Worm (Caenorhabditis elegans) whole organism, L3 larva: Measurements from ENCODE around the gene gpd-3.

Source experiments
- R02D3.7 ChIP-seq: fragments of 150-350 bp; optimal IDR thresholded peaks from 2 replicates; lab custom pipeline; 2014; ENCODE audit warnings: missing biosample characterization, missing genetic modification characterization
- ZK546.5 ChIP-seq: sonication (generic microtip); optimal IDR thresholded peaks from 2 replicates; lab custom pipeline; 2017; ENCODE audit warnings: missing biosample characterization, missing genetic modification characterization
- aly-2 ChIP-seq: fragments of 150-350 bp; optimal IDR thresholded peaks from 2 replicates; lab custom pipeline; 2014; ENCODE audit warnings: missing biosample characterization, missing genetic modification characterization
- ama-1 ChIP-seq: fragments of 150-350 bp; optimal IDR thresholded peaks from 2 replicates; lab custom pipeline; 2018
- ceh-28 ChIP-seq: fragments of 150-350 bp; optimal IDR thresholded peaks from 2 replicates; lab custom pipeline; 2014; ENCODE audit warnings: missing biosample characterization, missing genetic modification reagents, missing genetic modification characterization
- ceh-82 ChIP-seq: fragments of 150-350 bp; optimal IDR thresholded peaks from 2 replicates; lab custom pipeline; 2014; ENCODE audit warnings: missing biosample characterization, missing genetic modification characterization
- ceh-9 ChIP-seq: sonication (generic microtip); optimal IDR thresholded peaks from 2 replicates; lab custom pipeline; 2018; ENCODE audit warnings: missing biosample characterization, missing genetic modification characterization
- daf-12 ChIP-seq: fragments of 150-350 bp; optimal IDR thresholded peaks from 2 replicates; lab custom pipeline; 2014; ENCODE audit warnings: missing biosample characterization, missing genetic modification reagents, missing genetic modification characterization
- egl-27 ChIP-seq: sonication (generic microtip); optimal IDR thresholded peaks from 4 replicates; lab custom pipeline; 2017; ENCODE audit warnings: missing biosample characterization, missing genetic modification reagents, missing genetic modification characterization
- egl-5 ChIP-seq: fragments of 150-350 bp; optimal IDR thresholded peaks from 2 replicates; lab custom pipeline; 2017; ENCODE audit warnings: missing biosample characterization, missing genetic modification reagents, missing genetic modification characterization, inconsistent platforms
- eor-1 ChIP-seq, 2 experiments: fragments of 150-350 bp; optimal IDR thresholded peaks; 2 replicates each; lab custom pipeline; 2014 to 2018; ENCODE audit warnings: missing biosample characterization in 2 of 2, missing genetic modification characterization in 2 of 2
- fkh-2 ChIP-seq: fragments of 150-350 bp; optimal IDR thresholded peaks from 2 replicates; lab custom pipeline; 2014; ENCODE audit warnings: missing biosample characterization, missing genetic modification reagents, missing genetic modification characterization
- fos-1 ChIP-seq: fragments of 150-350 bp; optimal IDR thresholded peaks from 2 replicates; lab custom pipeline; 2014; ENCODE audit warnings: missing biosample characterization, missing genetic modification characterization
- hmg-11 ChIP-seq: sonication (generic microtip); optimal IDR thresholded peaks from 2 replicates; lab custom pipeline; 2016; ENCODE audit warnings: missing genetic modification characterization, missing compliant biosample characterization
- jun-1 ChIP-seq: fragments of 150-350 bp; optimal IDR thresholded peaks from 2 replicates; lab custom pipeline; 2014; ENCODE audit warnings: missing biosample characterization, missing genetic modification reagents, missing genetic modification characterization
- lin-39 ChIP-seq: fragments of 150-350 bp; optimal IDR thresholded peaks from 2 replicates; lab custom pipeline; 2018; ENCODE audit warnings: missing biosample characterization, missing genetic modification reagents, missing genetic modification characterization
- lsy-12 ChIP-seq: sonication (generic microtip); optimal IDR thresholded peaks from 2 replicates; lab custom pipeline; 2016; ENCODE audit warnings: mild to moderate bottlenecking, missing genetic modification characterization, missing compliant biosample characterization
- mdl-1 ChIP-seq: fragments of 150-350 bp; optimal IDR thresholded peaks from 2 replicates; lab custom pipeline; 2014; ENCODE audit warnings: missing biosample characterization, missing genetic modification characterization
- mml-1 ChIP-seq: fragments of 150-350 bp; sonication (generic microtip); optimal IDR thresholded peaks from 3 replicates; lab custom pipeline; 2014; ENCODE audit warnings: missing biosample characterization, missing genetic modification characterization
- nfya-1 ChIP-seq: sonication (generic microtip); optimal IDR thresholded peaks from 2 replicates; lab custom pipeline; 2017; ENCODE audit warnings: missing genetic modification characterization, mild to moderate bottlenecking, missing compliant biosample characterization, antibody characterized with exemption, moderate library complexity; ENCODE audit not compliant: insufficient read depth
- nhr-12 ChIP-seq: fragments of 150-350 bp; optimal IDR thresholded peaks from 2 replicates; lab custom pipeline; 2014; ENCODE audit warnings: missing biosample characterization, missing genetic modification characterization
- nhr-23 ChIP-seq: fragments of 150-350 bp; optimal IDR thresholded peaks from 2 replicates; lab custom pipeline; 2014; ENCODE audit warnings: missing biosample characterization, missing genetic modification reagents, missing genetic modification characterization
- nhr-237 ChIP-seq: fragments of 150-350 bp; optimal IDR thresholded peaks from 2 replicates; lab custom pipeline; 2014; ENCODE audit warnings: missing biosample characterization, missing genetic modification characterization
- nhr-25 ChIP-seq: sonication (generic microtip); optimal IDR thresholded peaks from 2 replicates; lab custom pipeline; 2017; ENCODE audit warnings: missing biosample characterization, missing genetic modification characterization
- nhr-43 ChIP-seq: sonication (generic microtip); optimal IDR thresholded peaks from 2 replicates; lab custom pipeline; 2016; ENCODE audit warnings: mild to moderate bottlenecking, missing genetic modification characterization, missing compliant biosample characterization; ENCODE audit not compliant: poor library complexity, severe bottlenecking
- nhr-67 ChIP-seq: fragments of 150-350 bp; optimal IDR thresholded peaks from 2 replicates; lab custom pipeline; 2014; ENCODE audit warnings: missing biosample characterization, missing genetic modification characterization
- nhr-77 ChIP-seq: fragments of 150-350 bp; optimal IDR thresholded peaks from 2 replicates; lab custom pipeline; 2014; ENCODE audit warnings: missing biosample characterization, missing genetic modification characterization
- pha-4 ChIP-seq: fragments of 150-350 bp; optimal IDR thresholded peaks from 2 replicates; lab custom pipeline; 2014; ENCODE audit warnings: missing biosample characterization, missing genetic modification reagents, missing genetic modification characterization
- pqm-1 ChIP-seq: fragments of 150-350 bp; optimal IDR thresholded peaks from 2 replicates; lab custom pipeline; 2017; ENCODE audit warnings: missing biosample characterization, missing genetic modification characterization, inconsistent platforms
- snpc-4 ChIP-seq: fragments of 150-350 bp; optimal IDR thresholded peaks from 2 replicates; lab custom pipeline; 2014; ENCODE audit warnings: missing biosample characterization, missing genetic modification characterization
- tbx-2 ChIP-seq: sonication (generic microtip); optimal IDR thresholded peaks from 2 replicates; lab custom pipeline; 2016; ENCODE audit warnings: mild to moderate bottlenecking, missing genetic modification characterization, missing compliant biosample characterization
- unc-39 ChIP-seq: sonication (generic microtip); optimal IDR thresholded peaks from 4 replicates; lab custom pipeline; 2017; ENCODE audit warnings: missing biosample characterization, missing genetic modification characterization
- unc-62 ChIP-seq: fragments of 150-350 bp; sonication (generic microtip); optimal IDR thresholded peaks from 4 replicates; lab custom pipeline; 2014; ENCODE audit warnings: missing biosample characterization, missing genetic modification reagents, missing genetic modification characterization
- zag-1 ChIP-seq: fragments of 150-350 bp; optimal IDR thresholded peaks from 2 replicates; lab custom pipeline; 2014; ENCODE audit warnings: missing biosample characterization, missing genetic modification characterization
- ztf-11 ChIP-seq: fragments of 150-350 bp; optimal IDR thresholded peaks from 2 replicates; lab custom pipeline; 2014; ENCODE audit warnings: missing biosample characterization, missing genetic modification characterization

The gpd-3 gene

DNA sequence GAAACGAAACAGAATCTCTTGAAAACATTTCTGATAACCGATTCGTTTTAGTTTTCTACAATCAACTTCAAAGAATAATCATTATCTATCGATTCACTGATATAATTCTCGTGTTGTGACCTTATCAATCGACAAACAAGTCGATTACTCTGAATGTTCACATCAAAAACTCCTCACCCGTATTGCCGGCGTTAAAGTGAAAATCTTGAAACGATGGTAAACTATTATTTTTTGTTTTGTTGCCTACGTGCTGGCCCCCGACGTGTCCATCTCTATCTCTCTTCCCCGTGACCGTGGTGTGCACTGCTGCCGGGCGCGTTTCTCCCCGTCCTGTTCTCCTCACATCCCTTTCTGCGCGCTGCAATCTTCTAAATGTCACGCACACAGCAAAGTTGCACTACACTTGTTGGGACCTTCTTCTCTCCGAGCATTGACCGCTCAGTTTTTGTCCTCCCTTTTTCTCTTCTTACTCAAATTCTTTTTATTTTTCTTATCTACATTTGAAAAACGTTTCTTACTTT is 23.2 kb downstream of the gpd-3 start (continued):
- no peak for TF ChIP-seq snpc-4 (tag; lab: Kevin White, UChicago)
- TF ChIP-seq nhr-43 (tag; lab: Kevin White, UChicago): peak; percentile 6
- no peak for TF ChIP-seq hmg-11
- TF ChIP-seq pqm-1 (tag; lab: Kevin White, UChicago): peak; percentile 75
- peak; percentile 19 for TF ChIP-seq mdl-1 (tag; lab: Kevin White, UChicago)
- no peak for TF ChIP-seq R02D3.7 (tag; lab: Kevin White, UChicago)
- no peak for TF ChIP-seq lsy-12
- TF ChIP-seq nfya-1 (tag; lab: Kevin White, UChicago): peak; percentile 43
- TF ChIP-seq ama-1: peak; percentile 55
- no peak for TF ChIP-seq ztf-11 (tag; lab: Kevin White, UChicago)
- TF ChIP-seq nhr-23 (tag; lab: Kevin White, UChicago): no peak
- peak; percentile 53 for TF ChIP-seq ceh-28 (tag; lab: Kevin White, UChicago)
- no peak for TF ChIP-seq nhr-12 (tag; lab: Kevin White, UChicago)
- TF ChIP-seq ceh-9 (tag; lab: Kevin White, UChicago): no peak
- TF ChIP-seq zag-1 (tag; lab: Kevin White, UChicago): no peak
- TF ChIP-seq ceh-82 (tag; lab: Kevin White, UChicago): no peak
- TF ChIP-seq nhr-25: no peak
- peak; percentile 24 for TF ChIP-seq tbx-2 (tag; lab: Kevin White, UChicago)
- TF ChIP-seq jun-1 (tag; lab: Kevin White, UChicago): peak; percentile 16
- TF ChIP-seq mml-1 (tag; lab: Kevin White, UChicago): peak; percentile 44
- peak; percentile 93 for TF ChIP-seq lin-39

ce11 chrX:3089423-3089822 is 23.7 kb downstream of the gpd-3 start, which contains the start of gene pccb-1:
Gene pccb-1, plus strand, starts transcription at chrX:3089549.
- no peak for TF ChIP-seq nhr-43 (tag; lab: Kevin White, UChicago)
- no peak for TF ChIP-seq ZK546.5 (tag; lab: Kevin White, UChicago)
- no peak for TF ChIP-seq unc-62 (GFP tag; lab: Kevin White, UChicago)
- TF ChIP-seq nhr-77 (tag; lab: Kevin White, UChicago): no peak
- no peak for TF ChIP-seq snpc-4 (tag; lab: Kevin White, UChicago)
- TF ChIP-seq hmg-11: no peak
- TF ChIP-seq jun-1 (tag; lab: Kevin White, UChicago): no peak
- no peak for TF ChIP-seq egl-27
- TF ChIP-seq ztf-11 (tag; lab: Kevin White, UChicago): no peak
- TF ChIP-seq nhr-67 (tag; lab: Kevin White, UChicago): no peak
- no peak for TF ChIP-seq egl-5 (tag; lab: Kevin White, UChicago)
- TF ChIP-seq ceh-28 (tag; lab: Kevin White, UChicago): no peak
- no peak for TF ChIP-seq tbx-2 (tag; lab: Kevin White, UChicago)
- no peak for TF ChIP-seq zag-1 (tag; lab: Kevin White, UChicago)
- no peak for TF ChIP-seq aly-2 (tag; lab: Kevin White, UChicago)
- no peak for TF ChIP-seq nfya-1 (tag; lab: Kevin White, UChicago)
- no peak for TF ChIP-seq daf-12 (tag; lab: Kevin White, UChicago)
- no peak for TF ChIP-seq unc-39 (tag; lab: Kevin White, UChicago)
- TF ChIP-seq, all 47 proteins: peak for 0

DNA sequence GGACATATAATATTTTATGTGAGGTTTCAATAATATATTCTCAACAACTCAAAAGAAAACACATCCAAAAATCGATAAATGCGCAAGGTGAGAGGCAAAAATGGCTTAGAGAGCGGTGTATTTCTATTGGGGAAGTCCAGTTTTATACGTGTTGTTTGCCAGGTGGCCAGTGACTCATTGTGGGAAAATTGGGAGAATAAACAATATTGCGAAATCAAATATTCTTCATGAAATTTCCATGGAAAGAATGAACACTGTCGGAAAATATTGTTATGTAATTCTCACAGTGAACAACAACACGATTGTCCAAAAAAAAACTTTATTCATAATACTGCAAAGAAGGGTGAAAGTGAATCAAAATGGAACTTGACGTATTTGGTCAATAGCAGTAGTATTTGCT is 25.5 kb downstream of the gpd-3 start:
- TF ChIP-seq unc-39 (tag; lab: Kevin White, UChicago) (no peak), R02D3.7 (tag; lab: Kevin White, UChicago) (no peak), pha-4 (tag; lab: Kevin White, UChicago) (peak; percentile 27), nhr-237 (tag; lab: Kevin White, UChicago) (no peak), fos-1 (tag; lab: Kevin White, UChicago) (no peak), nhr-23 (tag; lab: Kevin White, UChicago) (no peak), tbx-2 (tag; lab: Kevin White, UChicago) (no peak), ama-1 (no peak), ztf-11 (tag; lab: Kevin White, UChicago) (no peak), nhr-43 (tag; lab: Kevin White, UChicago) (no peak), ceh-28 (tag; lab: Kevin White, UChicago) (peak; percentile 35), hmg-11 (no peak)

DNA sequence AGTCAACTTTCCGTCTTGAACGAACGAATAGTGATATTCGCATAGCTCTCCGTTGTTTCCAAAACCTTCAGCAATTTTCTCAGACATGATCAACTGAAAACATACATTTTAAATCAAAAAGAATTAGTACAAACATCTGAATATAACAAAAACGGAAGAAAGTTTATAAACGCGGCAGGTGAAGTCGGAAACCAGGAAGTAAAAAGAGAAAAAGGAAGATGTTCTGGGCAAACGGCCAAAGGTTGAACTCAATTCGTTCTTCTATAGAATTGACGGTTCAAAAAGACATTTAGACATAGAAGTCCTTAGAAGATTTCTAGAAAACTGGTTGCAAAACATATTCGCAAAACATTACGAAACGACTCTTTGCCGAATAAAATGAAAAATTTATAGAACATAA is 25.9 kb downstream of the gpd-3 start, which contains the start of gene F52E4.5:
TSS of gene F52E4.5 (minus strand) at position 101 of the 400 bp plus-strand sequence.
- no peak for TF ChIP-seq ZK546.5 (tag; lab: Kevin White, UChicago)
- TF ChIP-seq ceh-82 (tag; lab: Kevin White, UChicago): no peak
- TF ChIP-seq daf-12 (tag; lab: Kevin White, UChicago): no peak
- TF ChIP-seq nhr-43 (tag; lab: Kevin White, UChicago): no peak
- no peak for TF ChIP-seq unc-39 (tag; lab: Kevin White, UChicago)
- no peak for TF ChIP-seq fkh-2 (tag; lab: Kevin White, UChicago)
- no peak for TF ChIP-seq eor-1 (tag; optimal IDR thresholded peaks at IDR 0.05; lab: Kevin White, UChicago)
- no peak for TF ChIP-seq nfya-1 (tag; lab: Kevin White, UChicago)
- TF ChIP-seq lsy-12: no peak
- TF ChIP-seq R02D3.7 (tag; lab: Kevin White, UChicago): no peak
